Worm (Caenorhabditis elegans) whole organism, mixed stage, embryonic: Measurements from ENCODE around the gene F49C5.9.

Experiments used
- M03D4.4 ChIP-seq: sonication (generic microtip); optimal IDR thresholded peaks from 2 replicates; lab custom pipeline; 2017; ENCODE audit warnings: mild to moderate bottlenecking, missing genetic modification characterization, missing compliant biosample characterization
- bed-3 ChIP-seq: fragments of 200-800 bp; sonication (Bioruptor generic); optimal IDR thresholded peaks from 3 replicates; lab custom pipeline; 2018; ENCODE audit warnings: mild to moderate bottlenecking, missing genetic modification characterization, moderate library complexity, missing compliant biosample characterization
- blmp-1 ChIP-seq: fragments of 150-350 bp; optimal IDR thresholded peaks from 2 replicates; lab custom pipeline; 2014; ENCODE audit warnings: missing biosample characterization, missing genetic modification characterization
- ceh-39 ChIP-seq: fragments of 150-350 bp; optimal IDR thresholded peaks from 2 replicates; lab custom pipeline; 2014; ENCODE audit warnings: missing biosample characterization, missing genetic modification characterization
- ceh-43 ChIP-seq: fragments of 200-800 bp; sonication (Bioruptor generic); optimal IDR thresholded peaks from 2 replicates; lab custom pipeline; 2018; ENCODE audit warnings: mild to moderate bottlenecking, missing genetic modification characterization, moderate library complexity, missing compliant biosample characterization
- ceh-83 ChIP-seq: fragments of 200-800 bp; sonication (Bioruptor generic); optimal IDR thresholded peaks from 2 replicates; lab custom pipeline; 2018; ENCODE audit warnings: mild to moderate bottlenecking, missing genetic modification characterization, missing compliant biosample characterization
- cnd-1 ChIP-seq: fragments of 200-800 bp; sonication (Bioruptor generic); optimal IDR thresholded peaks from 2 replicates; lab custom pipeline; 2018; ENCODE audit warnings: mild to moderate bottlenecking, missing genetic modification characterization, missing compliant biosample characterization
- drap-1 ChIP-seq: fragments of 200-800 bp; sonication (Bioruptor generic); optimal IDR thresholded peaks from 3 replicates; lab custom pipeline; 2018; ENCODE audit warnings: mild to moderate bottlenecking, missing genetic modification characterization, missing compliant biosample characterization
- elt-1 ChIP-seq: sonication (generic microtip); optimal IDR thresholded peaks from 2 replicates; lab custom pipeline; 2017; ENCODE audit warnings: missing genetic modification characterization, mild to moderate bottlenecking, missing compliant biosample characterization, antibody characterized with exemption, moderate library complexity, borderline replicate concordance; ENCODE audit not compliant: insufficient read depth
- elt-3 ChIP-seq: fragments of 150-350 bp; optimal IDR thresholded peaks from 2 replicates; lab custom pipeline; 2014; ENCODE audit warnings: missing biosample characterization, missing genetic modification characterization
- flh-1 ChIP-seq: fragments of 200-800 bp; sonication (Bioruptor generic); optimal IDR thresholded peaks from 2 replicates; lab custom pipeline; 2018; ENCODE audit warnings: mild to moderate bottlenecking, missing genetic modification characterization, moderate library complexity, missing compliant biosample characterization
- ham-2 ChIP-seq: fragments of 200-800 bp; sonication (Bioruptor generic); optimal IDR thresholded peaks from 2 replicates; lab custom pipeline; 2018; ENCODE audit warnings: mild to moderate bottlenecking, missing genetic modification characterization, missing compliant biosample characterization
- hlh-1 ChIP-seq: fragments of 150-350 bp; optimal IDR thresholded peaks from 2 replicates; lab custom pipeline; 2014; ENCODE audit warnings: missing biosample characterization, missing genetic modification reagents, missing genetic modification characterization
- lin-13 ChIP-seq: fragments of 150-350 bp; optimal IDR thresholded peaks from 2 replicates; lab custom pipeline; 2014; ENCODE audit warnings: missing biosample characterization, missing genetic modification characterization
- lin-32 ChIP-seq: fragments of 200-800 bp; sonication (Bioruptor generic); optimal IDR thresholded peaks from 2 replicates; lab custom pipeline; 2018; ENCODE audit warnings: mild to moderate bottlenecking, missing genetic modification characterization, missing compliant biosample characterization
- lsy-2 ChIP-seq: fragments of 150-350 bp; optimal IDR thresholded peaks from 2 replicates; lab custom pipeline; 2014; ENCODE audit warnings: missing biosample characterization, missing genetic modification characterization
- mep-1 ChIP-seq: fragments of 150-350 bp; optimal IDR thresholded peaks from 2 replicates; lab custom pipeline; 2017; ENCODE audit warnings: missing biosample characterization, missing genetic modification reagents, missing genetic modification characterization, inconsistent platforms
- mls-2 ChIP-seq: sonication (generic microtip); optimal IDR thresholded peaks from 2 replicates; lab custom pipeline; 2016; ENCODE audit warnings: mild to moderate bottlenecking, missing genetic modification characterization, moderate library complexity, missing compliant biosample characterization
- nhr-12 ChIP-seq: fragments of 150-350 bp; optimal IDR thresholded peaks from 2 replicates; lab custom pipeline; 2014; ENCODE audit warnings: missing biosample characterization, missing genetic modification characterization
- nhr-2 ChIP-seq: fragments of 150-350 bp; optimal IDR thresholded peaks from 2 replicates; lab custom pipeline; 2014; ENCODE audit warnings: missing biosample characterization, missing genetic modification characterization
- nhr-237 ChIP-seq: fragments of 150-350 bp; optimal IDR thresholded peaks from 2 replicates; lab custom pipeline; 2014; ENCODE audit warnings: missing biosample characterization, missing genetic modification characterization
- nhr-28 ChIP-seq: fragments of 150-350 bp; optimal IDR thresholded peaks from 2 replicates; lab custom pipeline; 2014; ENCODE audit warnings: missing biosample characterization, missing genetic modification characterization
- nhr-76 ChIP-seq: sonication (generic microtip); optimal IDR thresholded peaks from 2 replicates; lab custom pipeline; 2017; ENCODE audit warnings: missing biosample characterization, missing genetic modification characterization
- pha-4 ChIP-seq: fragments of 150-350 bp; optimal IDR thresholded peaks from 2 replicates; lab custom pipeline; 2018; ENCODE audit warnings: missing biosample characterization, missing genetic modification reagents, missing genetic modification characterization
- sem-2 ChIP-seq: fragments of 200-800 bp; sonication (Bioruptor generic); optimal IDR thresholded peaks from 2 replicates; lab custom pipeline; 2018; ENCODE audit warnings: mild to moderate bottlenecking, missing genetic modification characterization, missing compliant biosample characterization
- snpc-4 ChIP-seq: fragments of 150-350 bp; optimal IDR thresholded peaks from 2 replicates; lab custom pipeline; 2014; ENCODE audit warnings: missing biosample characterization, missing genetic modification characterization
- sptf-1 ChIP-seq: sonication (generic microtip); optimal IDR thresholded peaks from 2 replicates; lab custom pipeline; 2017; ENCODE audit warnings: mild to moderate bottlenecking, missing genetic modification characterization, moderate library complexity, missing compliant biosample characterization
- unc-120 ChIP-seq: sonication (generic microtip); optimal IDR thresholded peaks from 2 replicates; lab custom pipeline; 2017; ENCODE audit warnings: missing genetic modification characterization, missing compliant biosample characterization; ENCODE audit not compliant: poor library complexity, severe bottlenecking
- unc-39 ChIP-seq: fragments of 150-350 bp; optimal IDR thresholded peaks from 2 replicates; lab custom pipeline; 2014; ENCODE audit warnings: missing biosample characterization, missing genetic modification characterization
- unc-62 ChIP-seq: fragments of 150-350 bp; optimal IDR thresholded peaks from 2 replicates; lab custom pipeline; 2014; ENCODE audit warnings: missing biosample characterization, missing genetic modification reagents, missing genetic modification characterization
- zip-8 ChIP-seq: fragments of 150-350 bp; optimal IDR thresholded peaks from 2 replicates; lab custom pipeline; 2014; ENCODE audit warnings: missing biosample characterization, missing genetic modification characterization
- ztf-11 ChIP-seq: fragments of 150-350 bp; optimal IDR thresholded peaks from 2 replicates; lab custom pipeline; 2014; ENCODE audit warnings: missing biosample characterization, missing genetic modification characterization

F49C5.9 gene

DNA sequence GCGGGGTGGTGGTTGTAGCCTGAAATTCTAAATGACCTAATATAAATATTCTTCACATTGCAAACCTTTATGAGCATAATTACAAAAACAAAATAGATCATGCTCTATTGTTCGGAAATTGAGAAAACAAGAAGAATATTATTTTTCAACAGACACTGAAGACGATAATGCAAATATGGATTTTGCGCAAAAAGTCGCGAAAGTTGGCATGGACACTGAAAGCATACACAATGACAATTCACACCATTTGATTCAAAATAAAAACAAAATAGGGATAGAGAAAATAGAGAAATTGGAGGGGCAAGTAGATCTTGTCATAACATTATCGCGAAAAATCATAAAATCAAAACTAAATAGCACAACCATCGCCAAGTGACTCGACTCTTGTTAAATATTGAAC is 28.3 kb upstream of the F49C5.9 start, which contains the start of gene Y38E10A.35:
TSS of gene Y38E10A.35 (minus strand) at position 101 of the 400 bp plus-strand sequence.
- TF ChIP-seq snpc-4 (tag; lab: Kevin White, UChicago), result no peak
- no peak for TF ChIP-seq nhr-2
- no peak for TF ChIP-seq ztf-11 (tag; lab: Kevin White, UChicago)
- no peak for TF ChIP-seq ceh-43
- TF ChIP-seq sem-2 (GFP tag; lab: Kevin White, UChicago), result no peak
- TF ChIP-seq ham-2 (GFP tag; lab: Kevin White, UChicago), result no peak
- TF ChIP-seq unc-120 (tag; lab: Kevin White, UChicago), result no peak
- no peak for TF ChIP-seq unc-39 (tag; lab: Kevin White, UChicago)
- TF ChIP-seq nhr-28 (tag; lab: Kevin White, UChicago), result no peak
- TF ChIP-seq lin-13 (tag; lab: Kevin White, UChicago), result no peak
- TF ChIP-seq flh-1 (GFP tag; lab: Kevin White, UChicago), result no peak
- TF ChIP-seq nhr-237, result no peak
- no peak for TF ChIP-seq nhr-76
- TF ChIP-seq bed-3 (GFP tag; lab: Kevin White, UChicago), result no peak
- TF ChIP-seq drap-1 (GFP tag; lab: Kevin White, UChicago), result no peak
- no peak for TF ChIP-seq elt-3 (tag; lab: Kevin White, UChicago)
- TF ChIP-seq unc-62 (GFP tag; lab: Kevin White, UChicago), result no peak
- TF ChIP-seq zip-8, result no peak
- no peak for TF ChIP-seq lin-32 (GFP tag; lab: Kevin White, UChicago)

DNA sequence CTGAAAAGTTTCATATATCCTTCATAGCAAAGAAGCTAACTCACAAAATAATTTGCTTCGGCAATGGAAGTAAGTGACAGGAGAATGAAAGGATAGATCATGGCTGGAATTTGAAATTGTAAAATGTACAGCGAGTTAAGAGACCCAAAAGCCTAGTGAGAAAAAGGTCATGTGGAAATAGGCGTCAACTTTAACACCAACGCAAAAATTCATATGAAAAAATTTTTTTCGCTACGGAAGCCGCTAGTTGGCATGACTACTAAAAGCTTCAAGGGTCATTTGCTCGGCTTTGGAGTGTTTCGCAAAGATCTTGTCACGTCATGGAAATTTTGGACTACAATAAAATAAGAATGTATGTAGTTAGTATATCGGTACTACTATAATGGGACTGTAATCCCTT is 26.1 kb upstream of the F49C5.9 start, which contains the start of gene Y38E10A.1:
TSS of gene Y38E10A.1 (minus strand) at position 101 of the 400 bp plus-strand sequence.
- TF ChIP-seq nhr-237 (no peak), mep-1 (tag; lab: Kevin White, UChicago) (no peak)

DNA sequence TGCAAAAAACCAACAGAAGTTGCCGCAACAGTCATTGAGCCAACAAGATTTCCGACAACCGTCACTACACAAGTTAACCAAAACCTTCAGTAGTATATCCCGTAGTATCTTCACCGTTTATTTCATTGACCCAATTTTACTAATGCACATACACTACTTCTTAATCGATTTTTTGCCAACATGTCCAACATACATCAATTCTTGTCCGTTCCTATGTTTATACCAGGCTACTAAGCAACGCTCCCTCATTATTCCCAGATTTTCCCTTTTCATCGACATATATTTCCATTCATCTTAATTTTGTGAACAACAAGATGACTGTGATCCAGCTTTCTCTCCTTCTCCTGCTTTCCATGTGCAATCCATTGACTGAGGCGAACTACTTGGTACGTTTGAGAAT is 21.4 kb upstream of the F49C5.9 start, which contains the start of gene F49C5.7:
TSS of gene F49C5.7 (plus strand) at position 301 of the 400 bp plus-strand sequence.
- TF ChIP-seq ztf-11 (tag; lab: Kevin White, UChicago) (no peak), ceh-39 (tag; lab: Kevin White, UChicago) (no peak), nhr-28 (tag; lab: Kevin White, UChicago) (no peak), bed-3 (GFP tag; lab: Kevin White, UChicago) (no peak), cnd-1 (tag; lab: Kevin White, UChicago) (no peak), drap-1 (GFP tag; lab: Kevin White, UChicago) (no peak), ham-2 (GFP tag; lab: Kevin White, UChicago) (no peak), ceh-83 (GFP tag; lab: Kevin White, UChicago) (no peak), mls-2 (tag; lab: Kevin White, UChicago) (no peak), sptf-1 (tag; lab: Kevin White, UChicago) (no peak), lsy-2 (tag; lab: Kevin White, UChicago) (no peak), pha-4 (tag; lab: Kevin White, UChicago) (no peak), lin-13 (tag; lab: Kevin White, UChicago) (no peak)
- TF ChIP-seq, all 35 proteins: peak for 0

DNA sequence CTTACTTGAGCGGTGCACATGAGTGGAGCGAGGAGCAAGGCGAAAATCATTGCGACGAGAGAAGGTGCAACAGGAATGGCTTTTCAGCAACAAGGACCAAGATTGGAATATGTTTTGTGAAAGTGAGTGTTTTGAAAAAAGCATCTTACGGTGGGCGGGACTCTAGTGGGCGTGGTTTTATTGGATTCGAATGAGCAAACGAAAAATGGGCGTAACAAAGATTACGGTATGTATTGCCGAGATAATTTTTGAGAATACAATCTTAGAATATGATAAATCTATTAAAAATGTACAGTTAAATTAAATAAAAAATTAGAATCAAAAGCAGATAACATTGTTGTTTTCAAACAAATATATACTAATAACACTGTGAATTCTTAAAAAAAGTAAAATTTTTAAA is 15.8 kb upstream of the F49C5.9 start, which contains the start of gene F49C5.12:
TSS of gene F49C5.12 (minus strand) at position 101 of the 400 bp plus-strand sequence.
- TF ChIP-seq mep-1 (tag; lab: Kevin White, UChicago) (no peak), elt-3 (tag; lab: Kevin White, UChicago) (no peak), nhr-12 (tag; lab: Kevin White, UChicago) (no peak), blmp-1 (tag; lab: Kevin White, UChicago) (no peak), zip-8 (no peak), ceh-43 (no peak), unc-120 (tag; lab: Kevin White, UChicago) (no peak), drap-1 (GFP tag; lab: Kevin White, UChicago) (no peak), pha-4 (tag; lab: Kevin White, UChicago) (no peak), M03D4.4 (no peak), elt-1 (tag; lab: Kevin White, UChicago) (no peak)

DNA sequence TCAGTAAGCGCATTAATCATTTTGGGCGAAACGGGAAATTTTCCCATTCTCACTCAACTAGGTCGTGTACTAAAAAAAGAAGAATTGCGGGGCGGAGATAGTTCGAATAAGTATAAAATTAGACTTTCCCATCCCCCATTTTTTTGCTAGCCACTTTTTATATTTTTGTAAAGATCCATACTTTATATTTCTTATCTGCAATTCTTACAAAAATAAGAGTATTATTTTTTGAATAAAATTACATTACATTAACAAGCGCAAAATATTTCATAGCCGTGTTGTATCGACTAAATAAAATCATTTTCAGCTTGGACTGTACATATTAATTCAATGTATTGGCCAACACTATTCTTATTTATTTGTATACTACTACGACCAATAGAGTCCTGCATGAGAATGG is 11.1 kb upstream of the F49C5.9 start, which contains the start of gene F49C5.11:
TSS of gene F49C5.11 (plus strand) at position 301 of the 400 bp plus-strand sequence.
- TF ChIP-seq lin-32 (GFP tag; lab: Kevin White, UChicago), result no peak
- no peak for TF ChIP-seq hlh-1 (tag; lab: Kevin White, UChicago)
- TF ChIP-seq unc-39 (tag; lab: Kevin White, UChicago), result no peak
- no peak for TF ChIP-seq M03D4.4
- no peak for TF ChIP-seq nhr-237
- no peak for TF ChIP-seq lsy-2 (tag; lab: Kevin White, UChicago)
- no peak for TF ChIP-seq nhr-2
- no peak for TF ChIP-seq drap-1 (GFP tag; lab: Kevin White, UChicago)
- TF ChIP-seq lin-13 (tag; lab: Kevin White, UChicago), result no peak
- no peak for TF ChIP-seq bed-3 (GFP tag; lab: Kevin White, UChicago)
- TF ChIP-seq ham-2 (GFP tag; lab: Kevin White, UChicago), result no peak
- TF ChIP-seq ceh-83 (GFP tag; lab: Kevin White, UChicago), result no peak
- TF ChIP-seq ceh-39 (tag; lab: Kevin White, UChicago), result no peak
- TF ChIP-seq nhr-28 (tag; lab: Kevin White, UChicago), result no peak
- TF ChIP-seq unc-62 (GFP tag; lab: Kevin White, UChicago), result no peak
- no peak for TF ChIP-seq ceh-43
- TF ChIP-seq elt-3 (tag; lab: Kevin White, UChicago), result no peak
